Worm (Caenorhabditis elegans) whole organism, L1 larva: Measurements from ENCODE around the gene inos-1.

Experiments
- C16A3.4 ChIP-seq: fragments of 150-350 bp; optimal IDR thresholded peaks from 2 replicates; lab custom pipeline; 2014; ENCODE audit warnings: missing biosample characterization, missing genetic modification characterization
- F16B12.6 ChIP-seq: fragments of 150-350 bp; optimal IDR thresholded peaks from 2 replicates; lab custom pipeline; 2014; ENCODE audit warnings: missing biosample characterization, missing genetic modification characterization
- Y116A8C.19 ChIP-seq: sonication (generic microtip); optimal IDR thresholded peaks from 2 replicates; lab custom pipeline; 2016; ENCODE audit warnings: missing compliant biosample characterization, missing genetic modification characterization, borderline replicate concordance
- aha-1 ChIP-seq: fragments of 150-350 bp; optimal IDR thresholded peaks from 2 replicates; lab custom pipeline; 2014; ENCODE audit warnings: missing biosample characterization, missing genetic modification characterization
- alr-1 ChIP-seq: fragments of 200-800 bp; sonication (Bioruptor generic); optimal IDR thresholded peaks from 2 replicates; lab custom pipeline; 2018; ENCODE audit warnings: borderline replicate concordance, mild to moderate bottlenecking, missing genetic modification characterization, missing compliant biosample characterization
- ama-1 ChIP-seq: fragments of 150-350 bp; optimal IDR thresholded peaks from 2 replicates; lab custom pipeline; 2014
- blmp-1 ChIP-seq: fragments of 150-350 bp; optimal IDR thresholded peaks from 2 replicates; lab custom pipeline; 2014; ENCODE audit warnings: missing biosample characterization, missing genetic modification characterization
- ceh-63 ChIP-seq: fragments of 200-800 bp; sonication (Bioruptor generic); optimal IDR thresholded peaks from 2 replicates; lab custom pipeline; 2018; ENCODE audit warnings: mild to moderate bottlenecking, missing genetic modification characterization, missing compliant biosample characterization
- ceh-8 ChIP-seq: fragments of 200-800 bp; sonication (Bioruptor generic); optimal IDR thresholded peaks from 2 replicates; lab custom pipeline; 2018; ENCODE audit warnings: mild to moderate bottlenecking, missing genetic modification characterization, moderate library complexity, missing compliant biosample characterization
- ceh-82 ChIP-seq, 3 experiments: fragments of 150-350 bp in 1 of 3; sonication (generic microtip) in 2 of 3; optimal IDR thresholded peaks; 2 replicates each; lab custom pipeline; 2014 to 2017; ENCODE audit warnings: missing biosample characterization in 3 of 3, missing genetic modification characterization in 3 of 3
- ceh-90 ChIP-seq: sonication (generic microtip); optimal IDR thresholded peaks from 2 replicates; lab custom pipeline; 2016; ENCODE audit warnings: missing genetic modification characterization, missing compliant biosample characterization
- ces-1 ChIP-seq: fragments of 150-350 bp; optimal IDR thresholded peaks from 2 replicates; lab custom pipeline; 2014; ENCODE audit warnings: missing biosample characterization, missing genetic modification reagents, missing genetic modification characterization
- efl-1 ChIP-seq, 4 experiments: fragments of 150-350 bp; optimal IDR thresholded peaks in 3 of 4; peaks in 1 of 4; 1 replicate in 1 of 4; 2 replicates in 3 of 4; lab custom pipeline; 2014; ENCODE audit warnings: missing biosample characterization in 2 of 4, missing genetic modification characterization in 2 of 4, missing genetic modification reagents in 2 of 4
- elt-3 ChIP-seq, 6 experiments: fragments of 150-350 bp in 1 of 6; sonication (generic microtip); optimal IDR thresholded peaks; 2 replicates each; lab custom pipeline; 2017 to 2018; ENCODE audit warnings: missing biosample characterization in 6 of 6, missing genetic modification characterization in 6 of 6, inconsistent platforms in 1 of 6
- fkh-4 ChIP-seq: sonication (generic microtip); optimal IDR thresholded peaks from 2 replicates; lab custom pipeline; 2016; ENCODE audit warnings: missing compliant biosample characterization, missing genetic modification characterization, borderline replicate concordance
- fkh-8 ChIP-seq: sonication (generic microtip); optimal IDR thresholded peaks from 2 replicates; lab custom pipeline; 2016; ENCODE audit warnings: mild to moderate bottlenecking, missing genetic modification characterization, missing compliant biosample characterization
- fos-1 ChIP-seq: fragments of 150-350 bp; optimal IDR thresholded peaks from 2 replicates; lab custom pipeline; 2014; ENCODE audit warnings: missing biosample characterization, missing genetic modification characterization
- grh-1 ChIP-seq: fragments of 200-800 bp; sonication (Bioruptor generic); IDR thresholded peaks from 2 replicates; pipeline ENCODE4 v1.3.6; 2022; ENCODE audit warnings: missing genetic modification reagents, missing genetic modification characterization, missing compliant biosample characterization
- hlh-4 ChIP-seq: sonication (generic microtip); optimal IDR thresholded peaks from 2 replicates; lab custom pipeline; 2016; ENCODE audit warnings: mild to moderate bottlenecking, missing genetic modification characterization, missing compliant biosample characterization
- irx-1 ChIP-seq: sonication (generic microtip); optimal IDR thresholded peaks from 2 replicates; lab custom pipeline; 2016; ENCODE audit warnings: missing genetic modification characterization, missing compliant biosample characterization
- lin-13 ChIP-seq: fragments of 150-350 bp; optimal IDR thresholded peaks from 2 replicates; lab custom pipeline; 2014; ENCODE audit warnings: missing biosample characterization, missing genetic modification reagents, missing genetic modification characterization
- lin-14 ChIP-seq: fragments of 200-800 bp; sonication (Bioruptor generic); optimal IDR thresholded peaks from 2 replicates; lab custom pipeline; 2018; ENCODE audit warnings: mild to moderate bottlenecking, missing genetic modification characterization, moderate library complexity, missing compliant biosample characterization
- lin-35 ChIP-seq, 2 experiments: fragments of 150-350 bp; optimal IDR thresholded peaks; 2 replicates each; lab custom pipeline; 2014; ENCODE audit warnings: missing biosample characterization in 2 of 2, missing genetic modification characterization in 2 of 2, missing genetic modification reagents in 2 of 2
- lir-3 ChIP-seq: sonication (generic microtip); optimal IDR thresholded peaks from 2 replicates; lab custom pipeline; 2016; ENCODE audit warnings: mild to moderate bottlenecking, missing genetic modification characterization, moderate library complexity, missing compliant biosample characterization; ENCODE audit not compliant: poor library complexity
- lsy-2 ChIP-seq, 2 experiments: fragments of 150-350 bp; optimal IDR thresholded peaks; 2 replicates each; lab custom pipeline; 2014; ENCODE audit warnings: missing biosample characterization in 2 of 2, missing genetic modification characterization in 2 of 2
- mab-9 ChIP-seq: fragments of 200-800 bp; sonication (Bioruptor generic); IDR thresholded peaks from 2 replicates; pipeline ENCODE4 v1.3.6; 2022; ENCODE audit warnings: missing genetic modification reagents, missing genetic modification characterization, missing compliant biosample characterization
- mdl-1 ChIP-seq, 2 experiments: fragments of 150-350 bp; optimal IDR thresholded peaks; 2 replicates each; lab custom pipeline; 2014 to 2017; ENCODE audit warnings: missing biosample characterization in 2 of 2, missing genetic modification characterization in 2 of 2, inconsistent platforms in 1 of 2
- mef-2 ChIP-seq: fragments of 150-350 bp; optimal IDR thresholded peaks from 2 replicates; lab custom pipeline; 2014; ENCODE audit warnings: missing biosample characterization, missing genetic modification characterization
- nhr-11 ChIP-seq: fragments of 150-350 bp; optimal IDR thresholded peaks from 2 replicates; lab custom pipeline; 2014; ENCODE audit warnings: missing biosample characterization, missing genetic modification characterization
- nhr-12 ChIP-seq: sonication (generic microtip); optimal IDR thresholded peaks from 2 replicates; lab custom pipeline; 2017; ENCODE audit warnings: missing biosample characterization, missing genetic modification characterization
- nhr-19 ChIP-seq: fragments of 200-800 bp; sonication (Bioruptor generic); conservative IDR thresholded peaks from 2 replicates; pipeline ENCODE4 v1.3.6; 2022; ENCODE audit warnings: missing genetic modification characterization, missing compliant biosample characterization
- nhr-77 ChIP-seq: fragments of 150-350 bp; optimal IDR thresholded peaks from 2 replicates; lab custom pipeline; 2014; ENCODE audit warnings: missing biosample characterization, missing genetic modification characterization
- nhr-84 ChIP-seq: sonication (generic microtip); optimal IDR thresholded peaks from 2 replicates; lab custom pipeline; 2017; ENCODE audit warnings: missing biosample characterization, missing genetic modification characterization
- nhr-85 ChIP-seq: sonication (generic microtip); peaks from one replicate; lab custom pipeline; 2016; ENCODE audit warnings: missing genetic modification characterization, inconsistent platforms, missing compliant biosample characterization
- nhr-90 ChIP-seq: sonication (generic microtip); optimal IDR thresholded peaks from 2 replicates; lab custom pipeline; 2016; ENCODE audit warnings: mild to moderate bottlenecking, missing genetic modification characterization, missing compliant biosample characterization; ENCODE audit not compliant: poor library complexity
- pag-3 ChIP-seq: sonication (generic microtip); optimal IDR thresholded peaks from 2 replicates; lab custom pipeline; 2017; ENCODE audit warnings: missing genetic modification characterization, mild to moderate bottlenecking, missing compliant biosample characterization, antibody characterized with exemption, borderline replicate concordance; ENCODE audit not compliant: insufficient read depth
- pax-3 ChIP-seq: fragments of 200-800 bp; sonication (Bioruptor generic); optimal IDR thresholded peaks from 2 replicates; lab custom pipeline; 2018; ENCODE audit warnings: mild to moderate bottlenecking, missing genetic modification characterization, moderate library complexity, missing compliant biosample characterization
- pqm-1 ChIP-seq: sonication (generic microtip); optimal IDR thresholded peaks from 3 replicates; lab custom pipeline; 2017; ENCODE audit warnings: missing biosample characterization, missing genetic modification characterization
- skn-1 ChIP-seq: fragments of 150-350 bp; optimal IDR thresholded peaks from 2 replicates; lab custom pipeline; 2014; ENCODE audit warnings: missing biosample characterization, missing genetic modification characterization
- snpc-4 ChIP-seq: fragments of 150-350 bp; optimal IDR thresholded peaks from 2 replicates; lab custom pipeline; 2014; ENCODE audit warnings: missing biosample characterization, missing genetic modification characterization
- sox-4 ChIP-seq: sonication (generic microtip); optimal IDR thresholded peaks from 2 replicates; lab custom pipeline; 2016; ENCODE audit warnings: missing genetic modification characterization, missing compliant biosample characterization
- sptf-1 ChIP-seq: fragments of 150-350 bp; optimal IDR thresholded peaks from 2 replicates; lab custom pipeline; 2014; ENCODE audit warnings: missing biosample characterization, missing genetic modification characterization
- sup-37 ChIP-seq: fragments of 200-800 bp; sonication (Bioruptor generic); optimal IDR thresholded peaks from 2 replicates; lab custom pipeline; 2018; ENCODE audit warnings: mild to moderate bottlenecking, missing genetic modification characterization, missing compliant biosample characterization
- swsn-7 ChIP-seq: sonication (generic microtip); optimal IDR thresholded peaks from 2 replicates; lab custom pipeline; 2016; ENCODE audit warnings: missing genetic modification characterization, missing compliant biosample characterization
- tbx-2 ChIP-seq: sonication (generic microtip); optimal IDR thresholded peaks from 2 replicates; lab custom pipeline; 2016; ENCODE audit warnings: missing genetic modification characterization, missing compliant biosample characterization
- unc-30 ChIP-seq: sonication (generic microtip); optimal IDR thresholded peaks from 2 replicates; lab custom pipeline; 2017; ENCODE audit warnings: missing biosample characterization, missing genetic modification characterization
- unc-86 ChIP-seq: sonication (generic microtip); optimal IDR thresholded peaks from 2 replicates; lab custom pipeline; 2016; ENCODE audit warnings: missing genetic modification characterization, missing compliant biosample characterization
- zag-1 ChIP-seq: fragments of 150-350 bp; optimal IDR thresholded peaks from 2 replicates; lab custom pipeline; 2014; ENCODE audit warnings: missing biosample characterization, missing genetic modification characterization
- ztf-11 ChIP-seq, 2 experiments: sonication (generic microtip); optimal IDR thresholded peaks; 2 replicates each; lab custom pipeline; 2016 to 2017; ENCODE audit warnings: missing genetic modification characterization in 2 of 2, missing biosample characterization in 1 of 2, missing compliant biosample characterization in 1 of 2
- ztf-4 ChIP-seq: fragments of 150-350 bp; optimal IDR thresholded peaks from 2 replicates; lab custom pipeline; 2014; ENCODE audit warnings: missing biosample characterization, missing genetic modification characterization

inos-1 gene

DNA sequence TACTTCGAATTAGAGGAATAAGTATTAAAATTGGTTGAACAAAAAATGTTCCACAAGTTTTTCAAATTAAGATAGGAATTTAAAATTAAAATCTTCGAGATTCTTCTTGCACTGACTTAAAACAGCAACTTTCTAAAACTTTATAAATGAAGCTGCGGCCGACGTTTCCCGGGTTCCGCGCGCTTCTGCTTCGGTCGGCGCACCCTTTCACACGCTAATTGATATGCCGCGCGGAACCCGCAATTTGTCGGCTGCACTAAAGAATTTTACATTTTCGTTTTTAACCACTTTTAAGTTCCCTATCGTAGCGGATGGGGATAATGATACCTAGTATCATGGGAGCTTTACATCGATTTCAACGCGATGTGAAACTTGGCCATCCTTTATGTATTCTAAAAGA lies 14.6 kb upstream of the inos-1 start:
- TF ChIP-seq efl-1 (optimal IDR thresholded peaks at IDR 0.05; lab: Kevin White, UChicago) = no peak
- peak in 1 of 2 experiments; percentile 43 for TF ChIP-seq efl-1 (GFP tag; optimal IDR thresholded peaks at IDR 0.05 in 1 of 2; lab: Kevin White, UChicago)
- TF ChIP-seq sup-37 (GFP tag; lab: Kevin White, UChicago) = no peak
- peak; percentile 75 for TF ChIP-seq snpc-4 (tag; lab: Kevin White, UChicago)
- no peak for TF ChIP-seq nhr-11 (tag; lab: Kevin White, UChicago)
- TF ChIP-seq blmp-1 (tag; lab: Kevin White, UChicago) = no peak
- TF ChIP-seq lsy-2 (tag; optimal IDR thresholded peaks at IDR 0.05; lab: Kevin White, UChicago) = no peak

DNA sequence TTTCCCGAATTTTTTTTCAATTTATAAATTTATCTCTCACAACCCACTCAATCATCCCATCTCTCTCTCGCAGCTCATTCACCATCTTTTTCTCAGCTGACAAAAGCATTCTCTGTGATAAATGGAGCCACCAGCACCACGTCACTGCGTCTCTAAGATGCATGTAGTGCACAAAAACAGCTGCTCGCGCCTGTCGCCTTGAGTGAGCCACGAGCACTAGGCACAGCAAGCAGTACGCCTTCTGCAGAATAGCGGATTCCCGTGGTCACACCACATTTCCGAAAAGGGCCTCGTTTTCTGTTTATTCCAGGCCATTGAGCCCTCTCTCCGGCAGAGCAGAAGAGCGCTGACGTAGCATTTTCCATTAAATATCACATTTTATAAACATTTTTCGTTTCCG lies 13.5 kb upstream of the inos-1 start, which contains the start of gene F13D12.10:
Gene F13D12.10, plus strand, starts transcription at position 231 of the 400 bp plus-strand sequence.
- no peak for TF ChIP-seq pax-3 (tag; lab: Kevin White, UChicago)
- TF ChIP-seq elt-3 (tag; optimal IDR thresholded peaks at IDR 0.05; lab: Kevin White, UChicago) = no peak
- peak in 1 of 2 experiments; percentile 23 for TF ChIP-seq efl-1 (optimal IDR thresholded peaks at IDR 0.05; lab: Kevin White, UChicago)
- TF ChIP-seq efl-1 (GFP tag; optimal IDR thresholded peaks at IDR 0.05 in 1 of 2; lab: Kevin White, UChicago) = peak in 1 of 2 experiments; percentile 68
- no peak for TF ChIP-seq zag-1
- TF ChIP-seq lin-14 (GFP tag; lab: Kevin White, UChicago) = peak; percentile 83
- TF ChIP-seq mab-9 = no peak
- TF ChIP-seq pqm-1 (tag; lab: Kevin White, UChicago) = no peak
- no peak for TF ChIP-seq pag-3 (tag; lab: Kevin White, UChicago)
- no peak for TF ChIP-seq mef-2
- TF ChIP-seq swsn-7 (tag; lab: Kevin White, UChicago) = peak; percentile 39
- no peak for TF ChIP-seq Y116A8C.19 (tag; lab: Kevin White, UChicago)
- TF ChIP-seq mdl-1 (tag; optimal IDR thresholded peaks at IDR 0.05; lab: Kevin White, UChicago) = peak in 1 of 2 experiments; percentile 45
- no peak for TF ChIP-seq ztf-11 (tag; optimal IDR thresholded peaks at IDR 0.05; lab: Kevin White, UChicago)
- peak; percentile 45 for TF ChIP-seq ztf-4
- TF ChIP-seq lir-3 (tag; lab: Kevin White, UChicago) = peak; percentile 26
- no peak for TF ChIP-seq ceh-90
- TF ChIP-seq lin-13 (GFP tag; lab: Kevin White, UChicago) = no peak
- peak; percentile 57 for TF ChIP-seq nhr-19 (GFP tag; lab: Robert Waterston, UW)
- no peak for TF ChIP-seq ces-1
- TF ChIP-seq fkh-4 (tag; lab: Kevin White, UChicago) = no peak
- TF ChIP-seq alr-1 (tag; lab: Kevin White, UChicago) = no peak
- TF ChIP-seq irx-1 (tag; lab: Kevin White, UChicago) = no peak
- TF ChIP-seq grh-1 (GFP tag; lab: Robert Waterston, UW) = no peak
- no peak for TF ChIP-seq nhr-11 (tag; lab: Kevin White, UChicago)
- no peak for TF ChIP-seq nhr-77 (tag; lab: Kevin White, UChicago)
- TF ChIP-seq hlh-4 = no peak
- peak; percentile 17 to 34 for TF ChIP-seq lsy-2 (tag; optimal IDR thresholded peaks at IDR 0.05; lab: Kevin White, UChicago)
- no peak for TF ChIP-seq nhr-90 (tag; lab: Kevin White, UChicago)
- TF ChIP-seq C16A3.4 = no peak
- no peak for TF ChIP-seq F16B12.6 (tag; lab: Kevin White, UChicago)
- no peak for TF ChIP-seq blmp-1 (tag; lab: Kevin White, UChicago)
- peak; percentile 30 for TF ChIP-seq tbx-2
- TF ChIP-seq nhr-84 = no peak
- no peak for TF ChIP-seq nhr-85
- no peak for TF ChIP-seq sptf-1 (tag; lab: Kevin White, UChicago)
- no peak for TF ChIP-seq sox-4 (tag; lab: Kevin White, UChicago)
- TF ChIP-seq ceh-8 (GFP tag; lab: Kevin White, UChicago) = no peak
- TF ChIP-seq lin-35 (GFP tag; optimal IDR thresholded peaks at IDR 0.05; lab: Kevin White, UChicago) = no peak
- no peak for TF ChIP-seq ceh-63
- TF ChIP-seq ama-1 (lab: Kevin White, UChicago) = no peak
- no peak for TF ChIP-seq nhr-12
- TF ChIP-seq aha-1 (tag; lab: Kevin White, UChicago) = no peak
- no peak for TF ChIP-seq unc-30 (tag; lab: Kevin White, UChicago)
- TF ChIP-seq skn-1 (tag; lab: Kevin White, UChicago) = no peak
- TF ChIP-seq fos-1 (tag; lab: Kevin White, UChicago) = no peak
- peak; percentile 18 for TF ChIP-seq fkh-8 (tag; lab: Kevin White, UChicago)
- TF ChIP-seq unc-86 = no peak
- TF ChIP-seq ceh-82 (tag; optimal IDR thresholded peaks at IDR 0.05; lab: Kevin White, UChicago) = no peak
